Fruit fly (Drosophila melanogaster) whole organism, embryonic: ENCODE data around the gene CG8369.

ENCODE experiments used
- Atf-2 ChIP-seq: fragments of 200-800 bp; sonication (Bioruptor generic); optimal IDR thresholded peaks from 2 replicates; lab custom pipeline; 2016; ENCODE audit warnings: missing biosample characterization, missing genetic modification characterization
- Awh ChIP-seq: fragments of 200-800 bp; sonication (Bioruptor generic); IDR thresholded peaks from 2 replicates; pipeline ENCODE4, ENCODE4 v1.3.6; 2022; ENCODE audit warnings: missing biosample characterization, missing genetic modification characterization
- CG10267 ChIP-seq: fragments of 200-800 bp; sonication (Bioruptor generic); optimal IDR thresholded peaks from 2 replicates; lab custom pipeline; 2018; ENCODE audit warnings: missing biosample characterization, mild to moderate bottlenecking, missing genetic modification characterization, moderate library complexity
- CG11504 ChIP-seq: fragments of 200-800 bp; sonication (Bioruptor generic); optimal IDR thresholded peaks from 3 replicates; lab custom pipeline; 2019; ENCODE audit warnings: missing biosample characterization, mild to moderate bottlenecking, missing genetic modification characterization, moderate library complexity
- CG12219 ChIP-seq: fragments of 200-800 bp; sonication (Bioruptor generic); optimal IDR thresholded peaks from 3 replicates; lab custom pipeline; 2018; ENCODE audit warnings: missing biosample characterization, mild to moderate bottlenecking, missing genetic modification characterization
- CG12299 ChIP-seq: fragments of 200-800 bp; sonication (Bioruptor generic); optimal IDR thresholded peaks from 2 replicates; lab custom pipeline; 2018; ENCODE audit warnings: missing biosample characterization, mild to moderate bottlenecking, missing genetic modification characterization
- CG15073 ChIP-seq: fragments of 200-800 bp; sonication (Bioruptor generic); optimal IDR thresholded peaks from 2 replicates; lab custom pipeline; 2016; ENCODE audit warnings: missing biosample characterization, missing genetic modification characterization
- CG15696 ChIP-seq: fragments of 200-800 bp; sonication (Bioruptor generic); optimal IDR thresholded peaks from 2 replicates; lab custom pipeline; 2019; ENCODE audit warnings: missing biosample characterization, mild to moderate bottlenecking, missing genetic modification characterization, moderate library complexity
- CG17186 ChIP-seq: fragments of 200-800 bp; sonication (Bioruptor generic); optimal IDR thresholded peaks from 3 replicates; lab custom pipeline; 2017; ENCODE audit warnings: missing biosample characterization, missing genetic modification reagents, missing genetic modification characterization
- CG17829 ChIP-seq: fragments of 200-800 bp; optimal IDR thresholded peaks from 2 replicates; lab custom pipeline; 2019; ENCODE audit warnings: missing biosample characterization, mild to moderate bottlenecking, missing genetic modification characterization, moderate library complexity
- CG17912 ChIP-seq: fragments of 200-800 bp; sonication (Bioruptor generic); optimal IDR thresholded peaks from 2 replicates; lab custom pipeline; 2018; ENCODE audit warnings: missing biosample characterization, mild to moderate bottlenecking, missing genetic modification characterization
- CG1792 ChIP-seq: fragments of 200-800 bp; sonication (Bioruptor generic); optimal IDR thresholded peaks from 2 replicates; lab custom pipeline; 2016; ENCODE audit warnings: missing biosample characterization, missing genetic modification characterization
- CG2116 ChIP-seq: fragments of 200-800 bp; sonication (Bioruptor generic); optimal IDR thresholded peaks from 3 replicates; lab custom pipeline; 2018; ENCODE audit warnings: missing biosample characterization, mild to moderate bottlenecking, missing genetic modification characterization
- CG32767 ChIP-seq: fragments of 200-800 bp; sonication (Bioruptor generic); IDR thresholded peaks from 2 replicates; pipeline ENCODE4 v1.3.6; 2022; ENCODE audit warnings: missing biosample characterization, missing genetic modification characterization
- CG6175 ChIP-seq: fragments of 200-800 bp; sonication (Bioruptor generic); IDR thresholded peaks from 3 replicates; pipeline ENCODE4 v1.3.6; 2022; ENCODE audit warnings: missing biosample characterization, missing genetic modification characterization
- CG7963 ChIP-seq: fragments of 200-800 bp; sonication (Bioruptor generic); IDR thresholded peaks from 3 replicates; pipeline ENCODE4 v1.3.6; 2022; ENCODE audit warnings: missing biosample characterization, missing genetic modification characterization; ENCODE audit not compliant: partially characterized antibody
- CG8924 ChIP-seq: fragments of 200-800 bp; optimal IDR thresholded peaks from 3 replicates; lab custom pipeline; 2019; ENCODE audit warnings: missing biosample characterization, mild to moderate bottlenecking, missing genetic modification characterization, moderate library complexity
- CG9727 ChIP-seq: fragments of 200-800 bp; sonication (Bioruptor generic); optimal IDR thresholded peaks from 3 replicates; lab custom pipeline; 2017; ENCODE audit warnings: missing biosample characterization, mild to moderate bottlenecking, missing genetic modification characterization
- CTCF ChIP-seq: fragments of 200-800 bp; sonication (Bioruptor generic); optimal IDR thresholded peaks from 2 replicates; lab custom pipeline; 2017; ENCODE audit warnings: missing biosample characterization, mild to moderate bottlenecking, missing genetic modification characterization, moderate library complexity
- Dbx ChIP-seq: fragments of 200-800 bp; sonication (Bioruptor generic); IDR thresholded peaks from 3 replicates; pipeline ENCODE4 v1.3.6; 2022; ENCODE audit warnings: missing biosample characterization, missing genetic modification characterization
- Fer2 ChIP-seq: fragments of 200-800 bp; sonication (Bioruptor generic); optimal IDR thresholded peaks from 2 replicates; lab custom pipeline; 2018; ENCODE audit warnings: missing biosample characterization, mild to moderate bottlenecking, missing genetic modification characterization, moderate library complexity
- GATAe ChIP-seq: fragments of 200-800 bp; sonication (Bioruptor generic); conservative IDR thresholded peaks from 2 replicates; pipeline ENCODE4 v1.3.6; 2022; ENCODE audit warnings: missing biosample characterization, missing genetic modification characterization
- HLHmδ ChIP-seq: fragments of 200-800 bp; sonication (Bioruptor generic); optimal IDR thresholded peaks from 2 replicates; lab custom pipeline; 2018; ENCODE audit warnings: missing biosample characterization, mild to moderate bottlenecking, missing genetic modification characterization, moderate library complexity
- HmgD ChIP-seq: fragments of 200-800 bp; sonication (Bioruptor generic); optimal IDR thresholded peaks from 3 replicates; lab custom pipeline; 2016; ENCODE audit warnings: missing biosample characterization, missing genetic modification characterization
- Hr51 ChIP-seq, 2 experiments: fragments of 200-800 bp; sonication (Bioruptor generic); optimal IDR thresholded peaks; 2 replicates in 1 of 2; 3 replicates in 1 of 2; lab custom pipeline; 2016 to 2018; ENCODE audit warnings: missing biosample characterization in 2 of 2, missing genetic modification characterization in 2 of 2, mild to moderate bottlenecking in 1 of 2, moderate library complexity in 1 of 2
- MESR4 ChIP-seq: fragments of 200-800 bp; sonication (Bioruptor generic); optimal IDR thresholded peaks from 2 replicates; lab custom pipeline; 2018; ENCODE audit warnings: missing biosample characterization, mild to moderate bottlenecking, missing genetic modification characterization, moderate library complexity
- Med ChIP-seq: fragments of 200-800 bp; sonication (Bioruptor generic); peaks from one replicate; lab custom pipeline; 2016; ENCODE audit warnings: missing biosample characterization, missing genetic modification characterization, mild to moderate bottlenecking, inconsistent platforms, moderate library complexity
- Neu2 ChIP-seq: fragments of 200-800 bp; sonication (Bioruptor generic); optimal IDR thresholded peaks from 3 replicates; lab custom pipeline; 2016; ENCODE audit warnings: missing biosample characterization, missing genetic modification characterization, borderline replicate concordance
- Nf-YA ChIP-seq: fragments of 200-800 bp; sonication (Bioruptor generic); IDR thresholded peaks from 2 replicates; pipeline ENCODE4 v1.3.6; 2022; ENCODE audit warnings: missing biosample characterization, missing genetic modification characterization
- Sin3A ChIP-seq: fragments of >200 bp; optimal IDR thresholded peaks from 2 replicates; lab custom pipeline; 2018
- Stat92E ChIP-seq, 3 experiments: fragments of >200 bp in 2 of 3; fragments of 200-800 bp in 1 of 3; sonication (Bioruptor generic) in 1 of 3; optimal IDR thresholded peaks; 2 replicates each; lab custom pipeline; 2017 to 2019; ENCODE audit warnings: missing biosample characterization in 3 of 3, missing genetic modification characterization in 3 of 3, mild to moderate bottlenecking in 1 of 3, moderate library complexity in 1 of 3
- Trl ChIP-seq, 3 experiments: fragments of >200 bp in 2 of 3; fragments of 200-800 bp in 1 of 3; sonication (Bioruptor generic) in 1 of 3; optimal IDR thresholded peaks; 2 replicates in 1 of 3; 3 replicates in 2 of 3; lab custom pipeline; 2016 to 2017; ENCODE audit warnings: missing biosample characterization in 1 of 3, missing genetic modification characterization in 1 of 3
- amos ChIP-seq: fragments of 200-800 bp; sonication (Bioruptor generic); IDR thresholded peaks from 2 replicates; pipeline ENCODE4 v1.3.6; 2022; ENCODE audit warnings: missing biosample characterization, missing genetic modification characterization; ENCODE audit not compliant: partially characterized antibody
- ash1 ChIP-seq: fragments of 200-800 bp; sonication (Bioruptor generic); optimal IDR thresholded peaks from 2 replicates; lab custom pipeline; 2018; ENCODE audit warnings: missing biosample characterization, mild to moderate bottlenecking, missing genetic modification characterization
- chif ChIP-seq, 2 experiments: fragments of 200-800 bp; sonication (Bioruptor generic); optimal IDR thresholded peaks; 3 replicates each; lab custom pipeline; 2016; ENCODE audit warnings: missing biosample characterization in 2 of 2, missing genetic modification characterization in 2 of 2
- corto ChIP-seq: fragments of 200-800 bp; sonication (Bioruptor generic); optimal IDR thresholded peaks from 2 replicates; lab custom pipeline; 2016; ENCODE audit warnings: missing biosample characterization, mild to moderate bottlenecking, missing genetic modification characterization, moderate library complexity
- disco-r ChIP-seq: fragments of 200-800 bp; sonication (Bioruptor generic); optimal IDR thresholded peaks from 2 replicates; lab custom pipeline; 2016; ENCODE audit warnings: missing biosample characterization, missing genetic modification characterization
- esg ChIP-seq: fragments of 200-800 bp; sonication (Bioruptor generic); conservative IDR thresholded peaks from 2 replicates; pipeline ENCODE4 v1.3.6; 2022; ENCODE audit warnings: missing biosample characterization, missing genetic modification characterization
- fd96Cb ChIP-seq: fragments of 200-800 bp; sonication (Bioruptor generic); optimal IDR thresholded peaks from 2 replicates; lab custom pipeline; 2018; ENCODE audit warnings: missing biosample characterization, mild to moderate bottlenecking, missing genetic modification characterization, moderate library complexity
- h ChIP-seq: fragments of >200 bp; optimal IDR thresholded peaks from 2 replicates; lab custom pipeline; 2017
- hb ChIP-seq: fragments of 200-800 bp; sonication (Bioruptor generic); IDR thresholded peaks from 3 replicates; pipeline ENCODE4 v1.3.6; 2022; ENCODE audit warnings: missing biosample characterization, missing genetic modification characterization; ENCODE audit not compliant: partially characterized antibody
- lbe ChIP-seq: fragments of 200-800 bp; sonication (Bioruptor generic); optimal IDR thresholded peaks from 2 replicates; lab custom pipeline; 2016; ENCODE audit warnings: missing biosample characterization, mild to moderate bottlenecking, missing genetic modification characterization
- nerfin-2 ChIP-seq: fragments of 200-800 bp; sonication (Bioruptor generic); IDR thresholded peaks from 2 replicates; pipeline ENCODE4 v1.3.6; 2022; ENCODE audit warnings: missing biosample characterization, missing genetic modification characterization; ENCODE audit not compliant: partially characterized antibody
- nom ChIP-seq: fragments of 200-800 bp; sonication (Bioruptor generic); optimal IDR thresholded peaks from 2 replicates; lab custom pipeline; 2017; ENCODE audit warnings: missing biosample characterization, missing genetic modification characterization, mild to moderate bottlenecking, moderate library complexity, missing genetic modification reagents
- pnt ChIP-seq: fragments of 200-800 bp; sonication (Bioruptor generic); optimal IDR thresholded peaks from 3 replicates; lab custom pipeline; 2016; ENCODE audit warnings: missing biosample characterization, missing genetic modification characterization
- slou ChIP-seq: fragments of 200-800 bp; sonication (Bioruptor generic); optimal IDR thresholded peaks from 3 replicates; lab custom pipeline; 2016; ENCODE audit warnings: missing biosample characterization, missing genetic modification characterization
- slp2 ChIP-seq: fragments of 200-800 bp; sonication (Bioruptor generic); optimal IDR thresholded peaks from 2 replicates; lab custom pipeline; 2016; ENCODE audit warnings: missing biosample characterization, missing genetic modification characterization
- sr ChIP-seq: fragments of 200-800 bp; sonication (Bioruptor generic); IDR thresholded peaks from 3 replicates; pipeline ENCODE4 v1.3.6; 2022; ENCODE audit warnings: missing biosample characterization, missing genetic modification characterization
- tna ChIP-seq: fragments of 200-800 bp; sonication (Bioruptor generic); IDR thresholded peaks from 2 replicates; pipeline ENCODE4 v1.3.6; 2022; ENCODE audit warnings: missing biosample characterization, missing genetic modification characterization; ENCODE audit not compliant: partially characterized antibody

CG8369 gene

DNA sequence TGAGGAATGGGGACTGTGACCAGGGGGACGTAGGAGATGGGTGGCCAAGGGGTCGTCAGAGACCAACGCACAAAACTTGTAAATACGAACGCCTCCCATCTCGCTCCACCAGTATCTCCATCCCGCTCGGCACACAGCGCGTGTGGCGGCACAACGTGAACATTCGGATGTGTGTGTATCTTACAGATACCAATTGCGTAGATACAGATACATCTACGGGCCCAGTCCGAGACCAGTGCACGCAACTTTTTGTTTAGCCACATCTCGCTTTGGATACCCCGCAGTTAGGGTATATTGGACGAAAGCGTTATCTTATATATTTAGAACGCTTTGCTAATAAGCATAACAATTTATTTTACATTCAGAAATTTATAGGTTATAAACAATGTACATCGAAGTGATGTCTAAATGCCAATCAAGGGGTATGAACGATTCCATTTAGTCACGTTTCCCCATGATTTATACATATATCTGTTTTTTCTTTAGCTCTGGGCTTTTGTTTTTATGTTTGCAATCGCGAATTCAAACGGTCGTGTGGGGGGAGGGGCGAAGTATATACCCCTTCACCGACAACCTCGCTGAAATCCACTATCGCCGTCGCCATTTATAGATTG is 10.4 kb upstream of the CG8369 start (continued):
- TF ChIP-seq CG12219 (GFP tag; lab: Kevin White, UChicago) (peak; percentile 99), CTCF (GFP tag; lab: Kevin White, UChicago) (peak; percentile 75), esg (GFP tag; lab: Robert Waterston, UW) (peak; percentile 99), ash1 (GFP tag; lab: Kevin White, UChicago) (peak; percentile 94), Fer2 (tag; lab: Kevin White, UChicago) (peak; percentile 98), CG17186 (GFP tag; lab: Kevin White, UChicago) (peak; percentile 87), hb (GFP tag; lab: Robert Waterston, UW) (no peak), HLHmδ (GFP tag; lab: Kevin White, UChicago) (peak; percentile 89), HmgD (GFP tag; lab: Kevin White, UChicago) (peak; percentile 98), Trl (optimal IDR thresholded peaks at IDR 0.05; lab: Kevin White, UChicago) (no peak), Trl (GFP tag; optimal IDR thresholded peaks at IDR 0.05; lab: Kevin White, UChicago) (peak; percentile 99), CG15696 (peak; percentile 94), lbe (peak; percentile 98), CG11504 (tag; lab: Kevin White, UChicago) (peak; percentile 99), Med (GFP tag; lab: Kevin White, UChicago) (peak; percentile 100), fd96Cb (peak; percentile 99), Awh (GFP tag; lab: Robert Waterston, UW) (peak; percentile 98), CG17829 (tag; lab: Kevin White, UChicago) (peak; percentile 99), tna (GFP tag; lab: Robert Waterston, UW) (no peak; the same call in 1 of the 2 replicates), CG10267 (tag; lab: Kevin White, UChicago) (peak; percentile 96), MESR4 (peak; percentile 87), Neu2 (GFP tag; lab: Kevin White, UChicago) (peak; percentile 96), Stat92E (GFP tag; optimal IDR thresholded peaks at IDR 0.05; lab: Kevin White, UChicago) (peak in 1 of 3 experiments; percentile 92), disco-r (GFP tag; lab: Kevin White, UChicago) (peak; percentile 98), nerfin-2 (GFP tag; lab: Robert Waterston, UW) (no peak; the same call in 1 of the 2 replicates), CG8924 (tag; lab: Kevin White, UChicago) (peak; percentile 99), Dbx (GFP tag; lab: Robert Waterston, UW) (peak; percentile 100), corto (GFP tag; lab: Kevin White, UChicago) (peak; percentile 97), CG6175 (GFP tag; lab: Robert Waterston, UW) (peak; percentile 97), Atf-2 (GFP tag; lab: Kevin White, UChicago) (peak; percentile 99), nom (peak; percentile 97), Nf-YA (GFP tag; lab: Robert Waterston, UW) (peak; percentile 98), CG12299 (peak; percentile 98), slp2 (peak; percentile 96), chif (GFP tag; optimal IDR thresholded peaks at IDR 0.05; lab: Kevin White, UChicago) (peak; percentile 98 to 99), pnt (peak; percentile 99), CG15073 (GFP tag; lab: Kevin White, UChicago) (peak; percentile 86), CG7963 (GFP tag; lab: Robert Waterston, UW) (no peak), amos (no peak; the same call in 1 of the 2 replicates), Hr51 (GFP tag; optimal IDR thresholded peaks at IDR 0.05; lab: Kevin White, UChicago) (peak; percentile 99), h (lab: Kevin White, UChicago) (no peak), CG1792 (GFP tag; lab: Kevin White, UChicago) (peak; percentile 98), CG32767 (GFP tag; lab: Robert Waterston, UW) (peak; percentile 98), sr (peak; percentile 94), Sin3A (no peak), slou (GFP tag; lab: Kevin White, UChicago) (peak; percentile 92), CG9727 (GFP tag; lab: Kevin White, UChicago) (peak; percentile 99), CG2116 (GFP tag; lab: Kevin White, UChicago) (peak; percentile 81), GATAe (GFP tag; lab: Robert Waterston, UW) (peak; percentile 97), CG17912 (GFP tag; lab: Kevin White, UChicago) (peak; percentile 95)
